Worm (Caenorhabditis elegans) whole organism, late embryonic: ENCODE measurements around the gene Y51A2A.6.

ENCODE experiments used
- C08G9.2 ChIP-seq: sonication (generic microtip); optimal IDR thresholded peaks from 2 replicates; lab custom pipeline; 2016; ENCODE audit warnings: mild to moderate bottlenecking, missing genetic modification characterization, moderate library complexity, missing compliant biosample characterization
- C38D4.7 ChIP-seq: fragments of 200-800 bp; sonication (Bioruptor generic); optimal IDR thresholded peaks from 2 replicates; lab custom pipeline; 2018; ENCODE audit warnings: mild to moderate bottlenecking, missing genetic modification characterization, moderate library complexity, missing compliant biosample characterization
- F13H6.1 ChIP-seq: sonication (generic microtip); optimal IDR thresholded peaks from 2 replicates; lab custom pipeline; 2016; ENCODE audit warnings: missing genetic modification characterization, missing compliant biosample characterization
- K02D7.2 ChIP-seq: sonication (generic microtip); optimal IDR thresholded peaks from 2 replicates; lab custom pipeline; 2017; ENCODE audit warnings: mild to moderate bottlenecking, missing genetic modification characterization, missing compliant biosample characterization
- ahr-1 ChIP-seq: sonication (generic microtip); optimal IDR thresholded peaks from 2 replicates; lab custom pipeline; 2016; ENCODE audit warnings: missing genetic modification characterization, missing compliant biosample characterization
- ceh-14 ChIP-seq: sonication (generic microtip); optimal IDR thresholded peaks from 2 replicates; lab custom pipeline; 2016; ENCODE audit warnings: missing genotype, missing genetic modification characterization, missing compliant biosample characterization
- ceh-19 ChIP-seq: fragments of 200-800 bp; sonication (Bioruptor generic); optimal IDR thresholded peaks from 2 replicates; lab custom pipeline; 2018; ENCODE audit warnings: mild to moderate bottlenecking, missing genetic modification characterization, missing compliant biosample characterization
- ceh-2 ChIP-seq: sonication (generic microtip); optimal IDR thresholded peaks from 2 replicates; lab custom pipeline; 2016; ENCODE audit warnings: missing genotype, missing genetic modification characterization, missing compliant biosample characterization
- ceh-24 ChIP-seq: sonication (generic microtip); optimal IDR thresholded peaks from 2 replicates; lab custom pipeline; 2016; ENCODE audit warnings: mild to moderate bottlenecking, missing genetic modification characterization, missing compliant biosample characterization
- ceh-9 ChIP-seq: sonication (generic microtip); optimal IDR thresholded peaks from 2 replicates; lab custom pipeline; 2016; ENCODE audit warnings: mild to moderate bottlenecking, missing genetic modification characterization, inconsistent platforms, missing compliant biosample characterization
- dmd-4 ChIP-seq: sonication (generic microtip); optimal IDR thresholded peaks from 2 replicates; lab custom pipeline; 2016; ENCODE audit warnings: borderline replicate concordance, missing genetic modification characterization, missing compliant biosample characterization
- elt-2 ChIP-seq: sonication (generic microtip); optimal IDR thresholded peaks from 2 replicates; lab custom pipeline; 2016; ENCODE audit warnings: missing genetic modification reagents, missing genetic modification characterization, missing compliant biosample characterization
- fkh-6 ChIP-seq: sonication (generic microtip); optimal IDR thresholded peaks from 2 replicates; lab custom pipeline; 2016; ENCODE audit warnings: missing genetic modification characterization, missing compliant biosample characterization
- hlh-13 ChIP-seq: fragments of 200-800 bp; sonication (Bioruptor generic); optimal IDR thresholded peaks from 2 replicates; lab custom pipeline; 2018; ENCODE audit warnings: mild to moderate bottlenecking, missing genetic modification characterization, missing compliant biosample characterization
- hlh-15 ChIP-seq: sonication (generic microtip); optimal IDR thresholded peaks from 2 replicates; lab custom pipeline; 2016; ENCODE audit warnings: missing genetic modification characterization, missing compliant biosample characterization
- hlh-30 ChIP-seq: sonication (generic microtip); optimal IDR thresholded peaks from 2 replicates; lab custom pipeline; 2017; ENCODE audit warnings: antibody characterized with exemption, missing genetic modification characterization, missing compliant biosample characterization; ENCODE audit not compliant: insufficient read depth
- hlh-6 ChIP-seq: sonication (generic microtip); optimal IDR thresholded peaks from 2 replicates; lab custom pipeline; 2016; ENCODE audit warnings: missing genotype, missing genetic modification characterization, missing compliant biosample characterization
- hlh-8 ChIP-seq: sonication (generic microtip); optimal IDR thresholded peaks from 2 replicates; lab custom pipeline; 2016; ENCODE audit warnings: missing genotype, missing genetic modification characterization, missing compliant biosample characterization
- lim-6 ChIP-seq: sonication (generic microtip); optimal IDR thresholded peaks from 2 replicates; lab custom pipeline; 2016; ENCODE audit warnings: missing genetic modification characterization, missing compliant biosample characterization
- lin-11 ChIP-seq: fragments of 200-800 bp; sonication (Bioruptor generic); optimal IDR thresholded peaks from 2 replicates; lab custom pipeline; 2018; ENCODE audit warnings: mild to moderate bottlenecking, missing genetic modification characterization, missing compliant biosample characterization
- mec-3 ChIP-seq: sonication (generic microtip); optimal IDR thresholded peaks from 2 replicates; lab custom pipeline; 2016; ENCODE audit warnings: borderline replicate concordance, missing genetic modification characterization, missing compliant biosample characterization
- nhr-232 ChIP-seq: sonication (generic microtip); optimal IDR thresholded peaks from 2 replicates; lab custom pipeline; 2016; ENCODE audit warnings: missing genetic modification characterization, missing compliant biosample characterization
- npax-4 ChIP-seq: sonication (generic microtip); optimal IDR thresholded peaks from 2 replicates; lab custom pipeline; 2016; ENCODE audit warnings: missing genetic modification characterization, missing compliant biosample characterization
- odd-2 ChIP-seq: sonication (generic microtip); optimal IDR thresholded peaks from 2 replicates; lab custom pipeline; 2017; ENCODE audit warnings: antibody characterized with exemption, mild to moderate bottlenecking, missing genetic modification characterization, missing compliant biosample characterization
- pag-3 ChIP-seq: sonication (generic microtip); optimal IDR thresholded peaks from 2 replicates; lab custom pipeline; 2016; ENCODE audit warnings: missing compliant biosample characterization, missing genetic modification characterization, borderline replicate concordance
- pat-9 ChIP-seq: fragments of 200-800 bp; sonication (Bioruptor generic); optimal IDR thresholded peaks from 2 replicates; lab custom pipeline; 2018; ENCODE audit warnings: mild to moderate bottlenecking, missing genetic modification characterization, moderate library complexity, missing compliant biosample characterization
- pax-1 ChIP-seq: fragments of 150-350 bp; optimal IDR thresholded peaks from 2 replicates; lab custom pipeline; 2014; ENCODE audit warnings: missing biosample characterization, missing genetic modification characterization
- pha-2 ChIP-seq: sonication (generic microtip); optimal IDR thresholded peaks from 2 replicates; lab custom pipeline; 2017; ENCODE audit warnings: mild to moderate bottlenecking, missing genetic modification characterization, missing compliant biosample characterization
- pha-4 ChIP-seq: fragments of 150-350 bp; optimal IDR thresholded peaks from 2 replicates; lab custom pipeline; 2018; ENCODE audit warnings: missing biosample characterization, missing genetic modification reagents, missing genetic modification characterization
- pqm-1 ChIP-seq: sonication (generic microtip); optimal IDR thresholded peaks from 2 replicates; lab custom pipeline; 2016; ENCODE audit warnings: missing genetic modification characterization, missing compliant biosample characterization
- pros-1 ChIP-seq: fragments of 150-350 bp; optimal IDR thresholded peaks from 2 replicates; lab custom pipeline; 2014; ENCODE audit warnings: missing biosample characterization, missing genetic modification reagents, missing genetic modification characterization
- ref-2 ChIP-seq: sonication (generic microtip); optimal IDR thresholded peaks from 2 replicates; lab custom pipeline; 2016; ENCODE audit warnings: missing genetic modification characterization, missing compliant biosample characterization
- sox-2 ChIP-seq: fragments of 200-800 bp; sonication (Bioruptor generic); IDR thresholded peaks from 2 replicates; pipeline ENCODE4 v1.3.6; 2022; ENCODE audit warnings: missing genetic modification reagents, missing genetic modification characterization, missing compliant biosample characterization
- sox-4 ChIP-seq: sonication (generic microtip); optimal IDR thresholded peaks from 2 replicates; lab custom pipeline; 2017; ENCODE audit warnings: mild to moderate bottlenecking, missing genetic modification characterization, inconsistent platforms, missing compliant biosample characterization
- syd-9 ChIP-seq: sonication (generic microtip); optimal IDR thresholded peaks from 2 replicates; lab custom pipeline; 2016; ENCODE audit warnings: mild to moderate bottlenecking, missing genetic modification characterization, moderate library complexity, missing compliant biosample characterization
- tbx-2 ChIP-seq: sonication (generic microtip); optimal IDR thresholded peaks from 2 replicates; lab custom pipeline; 2016; ENCODE audit warnings: missing genetic modification characterization, missing compliant biosample characterization
- tbx-7 ChIP-seq: sonication (generic microtip); optimal IDR thresholded peaks from 2 replicates; lab custom pipeline; 2016; ENCODE audit warnings: missing genotype, missing genetic modification characterization, missing compliant biosample characterization
- unc-3 ChIP-seq, 2 experiments: fragments of 200-800 bp in 1 of 2; sonication (Bioruptor generic) in 1 of 2; sonication (generic microtip) in 1 of 2; conservative IDR thresholded peaks in 1 of 2; optimal IDR thresholded peaks in 1 of 2; 2 replicates each; pipeline versions ENCODE4 v1.3.6 to Lab custom; 2016 to 2022; ENCODE audit warnings: missing compliant biosample characterization in 2 of 2, missing genetic modification characterization in 2 of 2, missing genetic modification reagents in 1 of 2

Y51A2A.6 gene

DNA sequence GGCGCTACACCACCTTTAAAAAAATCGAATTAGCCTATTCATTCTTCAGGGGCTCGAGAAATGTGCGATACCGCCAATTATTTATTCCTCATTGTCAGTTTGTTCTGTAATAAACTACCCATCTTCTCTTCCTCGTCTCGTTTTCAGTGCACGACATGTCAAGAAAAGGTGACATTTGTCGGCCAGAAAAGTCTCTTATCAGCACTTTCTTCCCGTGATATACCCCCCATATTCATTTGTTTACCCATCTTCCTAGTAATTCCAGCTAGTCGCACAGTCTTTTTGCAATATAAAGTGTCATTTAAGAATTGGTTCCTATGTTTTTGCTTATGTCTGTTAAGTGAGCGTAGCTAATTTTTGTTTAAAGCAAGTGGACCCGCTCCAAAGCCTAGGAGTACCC lies 22.0 kb downstream of the Y51A2A.6 start:
- TF ChIP-seq hlh-15 (no peak), pha-2 (tag; lab: Kevin White, UChicago) (no peak), syd-9 (tag; lab: Kevin White, UChicago) (no peak), pros-1 (tag; lab: Kevin White, UChicago) (no peak), lin-11 (tag; lab: Kevin White, UChicago) (no peak), ceh-2 (no peak)
- TF ChIP-seq, all 69 proteins: peak for 0

ce11 chrV:18331086-18331485 lies 28.6 kb downstream of the Y51A2A.6 start, which contains the start of gene B0462.4:
Gene B0462.4 (minus strand): TSS chrV:18331186.
- no peak for TF ChIP-seq pat-9
- no peak for TF ChIP-seq ceh-14
- TF ChIP-seq pha-4: no peak
- no peak for TF ChIP-seq sox-2 (GFP tag; lab: Robert Waterston, UW)
- no peak for TF ChIP-seq sox-4 (tag; lab: Kevin White, UChicago)
- no peak for TF ChIP-seq hlh-6
- TF ChIP-seq pag-3 (tag; lab: Kevin White, UChicago): no peak
- TF ChIP-seq ahr-1 (tag; lab: Kevin White, UChicago): no peak

- TF ChIP-seq hlh-30 (tag; lab: Kevin White, UChicago) (no peak), pat-9 (no peak), K02D7.2 (tag; lab: Kevin White, UChicago) (no peak), lim-6 (no peak), unc-3 (GFP tag; conservative IDR thresholded peaks at IDR 0.05; lab: Robert Waterston, UW) (no peak), unc-3 (tag; optimal IDR thresholded peaks at IDR 0.05; lab: Kevin White, UChicago) (no peak), fkh-6 (no peak), nhr-232 (tag; lab: Kevin White, UChicago) (no peak), C38D4.7 (GFP tag; lab: Kevin White, UChicago) (no peak), ceh-2 (no peak), pqm-1 (no peak), hlh-13 (GFP tag; lab: Kevin White, UChicago) (no peak), lin-11 (tag; lab: Kevin White, UChicago) (no peak), elt-2 (no peak), ceh-14 (no peak), mec-3 (no peak), ref-2 (tag; lab: Kevin White, UChicago) (no peak), odd-2 (tag; lab: Kevin White, UChicago) (no peak), ceh-9 (tag; lab: Kevin White, UChicago) (no peak), npax-4 (no peak)
Measured at ce11 chrV:18337643-18338042, 35.1 kb downstream of the Y51A2A.6 start.

ce11 chrV:18339807-18340206 lies 37.3 kb downstream of the Y51A2A.6 start, which contains the start of gene C08E8.10:
Gene C08E8.10 (minus strand): TSS chrV:18339907.
- TF ChIP-seq ref-2 (tag; lab: Kevin White, UChicago): no peak
- no peak for TF ChIP-seq F13H6.1 (tag; lab: Kevin White, UChicago)
- TF ChIP-seq ceh-24 (tag; lab: Kevin White, UChicago): no peak
- no peak for TF ChIP-seq pax-1 (tag; lab: Kevin White, UChicago)
- TF ChIP-seq nhr-232 (tag; lab: Kevin White, UChicago): no peak
- TF ChIP-seq ceh-19: no peak
- no peak for TF ChIP-seq C08G9.2 (tag; lab: Kevin White, UChicago)
- no peak for TF ChIP-seq hlh-8 (tag; lab: Kevin White, UChicago)
- no peak for TF ChIP-seq dmd-4
- no peak for TF ChIP-seq lim-6
- TF ChIP-seq pros-1 (tag; lab: Kevin White, UChicago): no peak
- no peak for TF ChIP-seq mec-3
- TF ChIP-seq tbx-7: no peak
- no peak for TF ChIP-seq ceh-14
- no peak for TF ChIP-seq tbx-2 (tag; lab: Kevin White, UChicago)
